Fruit fly (Drosophila melanogaster) whole organism, embryonic: ENCODE results near the gene CG6675.

Experiments used
- Bdp1 ChIP-seq: fragments of 200-800 bp; sonication (Bioruptor generic); optimal IDR thresholded peaks from 3 replicates; lab custom pipeline; 2016; ENCODE audit warnings: missing biosample characterization, missing genetic modification characterization
- CG11696 ChIP-seq: fragments of 200-800 bp; sonication (Bioruptor generic); IDR thresholded peaks from 2 replicates; pipeline ENCODE4 v1.3.6; 2022; ENCODE audit warnings: missing biosample characterization, missing genetic modification characterization
- CG12104 ChIP-seq: fragments of 200-800 bp; sonication (Bioruptor generic); optimal IDR thresholded peaks from 3 replicates; lab custom pipeline; 2016; ENCODE audit warnings: missing biosample characterization, missing genetic modification characterization
- CG12236 ChIP-seq: fragments of 200-800 bp; sonication (Bioruptor generic); optimal IDR thresholded peaks from 2 replicates; lab custom pipeline; 2016; ENCODE audit warnings: missing biosample characterization, missing genetic modification characterization
- CG12391 ChIP-seq: fragments of 200-800 bp; sonication (Bioruptor generic); optimal IDR thresholded peaks from 3 replicates; lab custom pipeline; 2018; ENCODE audit warnings: missing biosample characterization, mild to moderate bottlenecking, missing genetic modification characterization, moderate library complexity
- CG12659 ChIP-seq: fragments of 200-800 bp; sonication (Bioruptor generic); optimal IDR thresholded peaks from 3 replicates; lab custom pipeline; 2017; ENCODE audit warnings: mild to moderate bottlenecking, missing biosample characterization, missing genetic modification reagents, missing genetic modification characterization
- CG13624 ChIP-seq: fragments of 200-800 bp; sonication (Bioruptor generic); optimal IDR thresholded peaks from 2 replicates; lab custom pipeline; 2016; ENCODE audit warnings: missing biosample characterization, missing genetic modification characterization
- CG14441 ChIP-seq: fragments of 200-800 bp; sonication (Bioruptor generic); IDR thresholded peaks from 2 replicates; pipeline ENCODE4 v1.3.6; 2022; ENCODE audit warnings: missing biosample characterization, missing genetic modification characterization
- CG1602 ChIP-seq: fragments of 200-800 bp; sonication (Bioruptor generic); optimal IDR thresholded peaks from 3 replicates; lab custom pipeline; 2016; ENCODE audit warnings: missing biosample characterization, missing genetic modification characterization
- CG1603 ChIP-seq: fragments of 200-800 bp; sonication (Bioruptor generic); optimal IDR thresholded peaks from 2 replicates; lab custom pipeline; 2019; ENCODE audit warnings: missing biosample characterization, mild to moderate bottlenecking, missing genetic modification characterization, moderate library complexity
- CG3995 ChIP-seq: fragments of 200-800 bp; sonication (Bioruptor generic); optimal IDR thresholded peaks from 3 replicates; lab custom pipeline; 2016; ENCODE audit warnings: missing biosample characterization, missing genetic modification characterization
- CG7928 ChIP-seq: fragments of 200-800 bp; sonication (Bioruptor generic); optimal IDR thresholded peaks from 2 replicates; lab custom pipeline; 2017; ENCODE audit warnings: missing biosample characterization, mild to moderate bottlenecking, missing genetic modification characterization
- CG8388 ChIP-seq: fragments of 200-800 bp; sonication (Bioruptor generic); optimal IDR thresholded peaks from 2 replicates; lab custom pipeline; 2019; ENCODE audit warnings: missing biosample characterization, mild to moderate bottlenecking, missing genetic modification characterization, moderate library complexity
- CG8924 ChIP-seq: fragments of 200-800 bp; optimal IDR thresholded peaks from 3 replicates; lab custom pipeline; 2019; ENCODE audit warnings: missing biosample characterization, mild to moderate bottlenecking, missing genetic modification characterization, moderate library complexity
- CG9727 ChIP-seq: fragments of 200-800 bp; sonication (Bioruptor generic); optimal IDR thresholded peaks from 3 replicates; lab custom pipeline; 2017; ENCODE audit warnings: missing biosample characterization, mild to moderate bottlenecking, missing genetic modification characterization
- CG9876 ChIP-seq: fragments of 200-800 bp; sonication (Bioruptor generic); optimal IDR thresholded peaks from 2 replicates; lab custom pipeline; 2016; ENCODE audit warnings: missing biosample characterization, missing genetic modification characterization
- Dip3 ChIP-seq: fragments of 200-800 bp; sonication (Bioruptor generic); optimal IDR thresholded peaks from 3 replicates; lab custom pipeline; 2016; ENCODE audit warnings: missing biosample characterization, missing genetic modification characterization
- Fer2 ChIP-seq: fragments of 200-800 bp; sonication (Bioruptor generic); optimal IDR thresholded peaks from 2 replicates; lab custom pipeline; 2018; ENCODE audit warnings: missing biosample characterization, mild to moderate bottlenecking, missing genetic modification characterization, moderate library complexity
- Fer3 ChIP-seq: fragments of 200-800 bp; sonication (Bioruptor generic); optimal IDR thresholded peaks from 2 replicates; lab custom pipeline; 2018; ENCODE audit warnings: missing biosample characterization, mild to moderate bottlenecking, missing genetic modification characterization, moderate library complexity
- H15 ChIP-seq: fragments of 200-800 bp; sonication (Bioruptor generic); IDR thresholded peaks from 3 replicates; pipeline ENCODE4 v1.3.6; 2022; ENCODE audit warnings: missing biosample characterization, missing genetic modification characterization
- Hey ChIP-seq: fragments of 200-800 bp; sonication (Bioruptor generic); optimal IDR thresholded peaks from 3 replicates; lab custom pipeline; 2018; ENCODE audit warnings: missing biosample characterization, mild to moderate bottlenecking, missing genetic modification characterization
- MESR4 ChIP-seq: fragments of 200-800 bp; sonication (Bioruptor generic); optimal IDR thresholded peaks from 2 replicates; lab custom pipeline; 2018; ENCODE audit warnings: missing biosample characterization, mild to moderate bottlenecking, missing genetic modification characterization, moderate library complexity
- Med ChIP-seq: fragments of 200-800 bp; sonication (Bioruptor generic); peaks from one replicate; lab custom pipeline; 2016; ENCODE audit warnings: missing biosample characterization, missing genetic modification characterization, mild to moderate bottlenecking, inconsistent platforms, moderate library complexity
- NfI ChIP-seq: fragments of 200-800 bp; sonication (Bioruptor generic); optimal IDR thresholded peaks from 3 replicates; lab custom pipeline; 2018; ENCODE audit warnings: missing biosample characterization, mild to moderate bottlenecking, missing genetic modification characterization, moderate library complexity
- Oli ChIP-seq: fragments of 200-800 bp; sonication (Bioruptor generic); optimal IDR thresholded peaks from 2 replicates; lab custom pipeline; 2018; ENCODE audit warnings: missing biosample characterization, mild to moderate bottlenecking, missing genetic modification characterization, moderate library complexity
- Ptx1 ChIP-seq: fragments of 200-800 bp; sonication (Bioruptor generic); IDR thresholded peaks from 2 replicates; pipeline ENCODE4 v1.3.6; 2022; ENCODE audit warnings: missing biosample characterization, missing genetic modification characterization
- Taf1 ChIP-seq: fragments of 200-800 bp; sonication (Bioruptor generic); IDR thresholded peaks from 2 replicates; pipeline ENCODE4 v1.3.6; 2022; ENCODE audit warnings: missing biosample characterization, missing genetic modification characterization
- Xrp1 ChIP-seq: fragments of 200-800 bp; sonication (Bioruptor generic); IDR thresholded peaks from 2 replicates; pipeline ENCODE4 v1.3.6; 2022; ENCODE audit warnings: missing biosample characterization, missing genetic modification characterization
- YL-1 ChIP-seq: fragments of 200-800 bp; sonication (Bioruptor generic); optimal IDR thresholded peaks from 3 replicates; lab custom pipeline; 2017; ENCODE audit warnings: missing biosample characterization, mild to moderate bottlenecking, missing genetic modification characterization
- cato ChIP-seq: fragments of 200-800 bp; sonication (Bioruptor generic); optimal IDR thresholded peaks from 2 replicates; lab custom pipeline; 2016; ENCODE audit warnings: missing biosample characterization, missing genetic modification characterization, borderline replicate concordance
- chif ChIP-seq, 2 experiments: fragments of 200-800 bp; sonication (Bioruptor generic); optimal IDR thresholded peaks; 3 replicates each; lab custom pipeline; 2016; ENCODE audit warnings: missing biosample characterization in 2 of 2, missing genetic modification characterization in 2 of 2
- eve ChIP-seq, 2 experiments: fragments of >200 bp; optimal IDR thresholded peaks; 2 replicates each; lab custom pipeline; 2017; ENCODE audit warnings: missing biosample characterization in 2 of 2, missing genetic modification characterization in 2 of 2
- eyg ChIP-seq: fragments of 200-800 bp; sonication (Bioruptor generic); optimal IDR thresholded peaks from 3 replicates; lab custom pipeline; 2016; ENCODE audit warnings: missing biosample characterization, missing genetic modification characterization
- gce ChIP-seq: fragments of 200-800 bp; sonication (Bioruptor generic); IDR thresholded peaks from 3 replicates; pipeline ENCODE4 v1.3.6; 2022; ENCODE audit warnings: missing biosample characterization, missing genetic modification characterization
- lab ChIP-seq: fragments of 200-800 bp; sonication (Bioruptor generic); optimal IDR thresholded peaks from 3 replicates; lab custom pipeline; 2017; ENCODE audit warnings: missing biosample characterization, missing genetic modification characterization, mild to moderate bottlenecking, moderate library complexity, missing genetic modification reagents
- lbe ChIP-seq: fragments of 200-800 bp; sonication (Bioruptor generic); optimal IDR thresholded peaks from 2 replicates; lab custom pipeline; 2016; ENCODE audit warnings: missing biosample characterization, mild to moderate bottlenecking, missing genetic modification characterization
- luna ChIP-seq: fragments of 200-800 bp; sonication (Bioruptor generic); optimal IDR thresholded peaks from 2 replicates; lab custom pipeline; 2016; ENCODE audit warnings: missing biosample characterization, missing genetic modification characterization
- mam ChIP-seq: fragments of 200-800 bp; sonication (Bioruptor generic); optimal IDR thresholded peaks from 3 replicates; lab custom pipeline; 2016; ENCODE audit warnings: missing biosample characterization, missing genetic modification characterization
- nmo ChIP-seq: fragments of 200-800 bp; sonication (Bioruptor generic); optimal IDR thresholded peaks from 2 replicates; lab custom pipeline; 2018; ENCODE audit warnings: missing biosample characterization, mild to moderate bottlenecking, missing genetic modification characterization, moderate library complexity
- nom ChIP-seq: fragments of 200-800 bp; sonication (Bioruptor generic); optimal IDR thresholded peaks from 2 replicates; lab custom pipeline; 2017; ENCODE audit warnings: missing biosample characterization, missing genetic modification characterization, mild to moderate bottlenecking, moderate library complexity, missing genetic modification reagents
- pfk ChIP-seq: fragments of 200-800 bp; sonication (Bioruptor generic); optimal IDR thresholded peaks from 2 replicates; lab custom pipeline; 2018; ENCODE audit warnings: missing biosample characterization, mild to moderate bottlenecking, missing genetic modification characterization, moderate library complexity
- pzg ChIP-seq: fragments of 200-800 bp; sonication (Bioruptor generic); optimal IDR thresholded peaks from 3 replicates; lab custom pipeline; 2018; ENCODE audit warnings: missing biosample characterization, mild to moderate bottlenecking, missing genetic modification characterization, moderate library complexity
- shn ChIP-seq: fragments of 200-800 bp; sonication (Bioruptor generic); optimal IDR thresholded peaks from 3 replicates; lab custom pipeline; 2016; ENCODE audit warnings: missing biosample characterization, missing genetic modification characterization
- sima ChIP-seq: fragments of 200-800 bp; sonication (Bioruptor generic); optimal IDR thresholded peaks from 2 replicates; lab custom pipeline; 2016; ENCODE audit warnings: missing biosample characterization, missing genetic modification characterization
- slbo ChIP-seq: fragments of 200-800 bp; sonication (Bioruptor generic); IDR thresholded peaks from 2 replicates; pipeline ENCODE4 v1.3.6; 2022; ENCODE audit warnings: missing biosample characterization, missing genetic modification characterization
- slp2 ChIP-seq: fragments of 200-800 bp; sonication (Bioruptor generic); optimal IDR thresholded peaks from 2 replicates; lab custom pipeline; 2016; ENCODE audit warnings: missing biosample characterization, missing genetic modification characterization
- ssp ChIP-seq: fragments of 200-800 bp; sonication (Bioruptor generic); IDR thresholded peaks from 2 replicates; pipeline ENCODE4 v1.3.6; 2022; ENCODE audit warnings: missing biosample characterization, missing genetic modification characterization
- tin ChIP-seq: fragments of 200-800 bp; sonication (Bioruptor generic); optimal IDR thresholded peaks from 3 replicates; lab custom pipeline; 2016; ENCODE audit warnings: missing biosample characterization, missing genetic modification characterization
- tna ChIP-seq: fragments of 200-800 bp; sonication (Bioruptor generic); IDR thresholded peaks from 2 replicates; pipeline ENCODE4 v1.3.6; 2022; ENCODE audit warnings: missing biosample characterization, missing genetic modification characterization; ENCODE audit not compliant: partially characterized antibody
- twi ChIP-seq: fragments of 200-800 bp; optimal IDR thresholded peaks from 2 replicates; lab custom pipeline; 2019; ENCODE audit warnings: missing biosample characterization, mild to moderate bottlenecking, missing genetic modification characterization, moderate library complexity

The CG6675 gene

dm6 chr2L:22129581-22130300 lies 21.0 kb downstream of the CG6675 start, which contains the start of gene CycK (continued):
- TF ChIP-seq shn (GFP tag; lab: Kevin White, UChicago): peak; percentile 9
- TF ChIP-seq Hey: no peak
- no peak for TF ChIP-seq CG12104 (GFP tag; lab: Kevin White, UChicago)
- no peak for TF ChIP-seq CG13624 (GFP tag; lab: Kevin White, UChicago)
- TF ChIP-seq chif (GFP tag; optimal IDR thresholded peaks at IDR 0.05; lab: Kevin White, UChicago): peak in 1 of 2 experiments; percentile 3
- TF ChIP-seq lbe (GFP tag; lab: Kevin White, UChicago): no peak
- no peak for TF ChIP-seq NfI (GFP tag; lab: Kevin White, UChicago)
- no peak for TF ChIP-seq CG8388
- TF ChIP-seq CG8924 (tag; lab: Kevin White, UChicago): no peak
- TF ChIP-seq eyg (GFP tag; lab: Kevin White, UChicago): no peak
- TF ChIP-seq Xrp1 (GFP tag; lab: Robert Waterston, UW): 0 out of 2 replicates have a peak, but pooled peaks have one; percentile 19
- TF ChIP-seq Fer2: no peak
- TF ChIP-seq Dip3 (GFP tag; lab: Kevin White, UChicago): peak; percentile 4
- TF ChIP-seq Bdp1 (GFP tag; lab: Kevin White, UChicago): no peak
- TF ChIP-seq MESR4: peak; percentile 81
- TF ChIP-seq CG1603: peak; percentile 93
- TF ChIP-seq CG12391 (tag; lab: Kevin White, UChicago): peak; percentile 10
- no peak for TF ChIP-seq CG12236 (GFP tag; lab: Kevin White, UChicago)
- TF ChIP-seq Taf1 (GFP tag; lab: Robert Waterston, UW): no peak
- no peak for TF ChIP-seq cato
- peak in 1 of 2 experiments; percentile 51 for TF ChIP-seq eve (GFP tag; optimal IDR thresholded peaks at IDR 0.05; lab: Kevin White, UChicago)
- 0 out of 2 replicates have a peak, but pooled peaks have one; percentile 32 for TF ChIP-seq CG14441 (GFP tag; lab: Robert Waterston, UW)
- TF ChIP-seq ssp: peak; percentile 96
- TF ChIP-seq Ptx1 (GFP tag; lab: Robert Waterston, UW): peak; percentile 30; the same call in 1 of the 2 replicates
- no peak for TF ChIP-seq slp2 (GFP tag; lab: Kevin White, UChicago)
- TF ChIP-seq CG12659 (GFP tag; lab: Kevin White, UChicago): peak; percentile 38
- TF ChIP-seq slbo (GFP tag; lab: Robert Waterston, UW): peak; percentile 35; the same call in 1 of the 2 replicates
- no peak for TF ChIP-seq luna (GFP tag; lab: Kevin White, UChicago)
- TF ChIP-seq mam (GFP tag; lab: Kevin White, UChicago): peak; percentile 47
- no peak for TF ChIP-seq gce
- peak; percentile 92 for TF ChIP-seq CG3995 (GFP tag; lab: Kevin White, UChicago)
- TF ChIP-seq lab (GFP tag; lab: Kevin White, UChicago): no peak
- TF ChIP-seq pfk (GFP tag; lab: Kevin White, UChicago): peak; percentile 38
- TF ChIP-seq nmo: peak; percentile 50
- no peak for TF ChIP-seq nom (GFP tag; lab: Kevin White, UChicago)
- TF ChIP-seq tna (GFP tag; lab: Robert Waterston, UW): no peak
- peak; percentile 18 for TF ChIP-seq CG1602 (GFP tag; lab: Kevin White, UChicago)
- TF ChIP-seq CG11696: no peak

- TF ChIP-seq twi (tag; lab: Kevin White, UChicago) (no peak), CG9727 (GFP tag; lab: Kevin White, UChicago) (no peak), Med (GFP tag; lab: Kevin White, UChicago) (peak; percentile 71), pzg (GFP tag; lab: Kevin White, UChicago) (peak; percentile 52), CG9876 (no peak), Oli (tag; lab: Kevin White, UChicago) (no peak), CG7928 (no peak), sima (GFP tag; lab: Kevin White, UChicago) (no peak), MESR4 (peak; percentile 52), YL-1 (GFP tag; lab: Kevin White, UChicago) (no peak), H15 (GFP tag; lab: Robert Waterston, UW) (no peak), tin (GFP tag; lab: Kevin White, UChicago) (no peak), Fer3 (tag; lab: Kevin White, UChicago) (no peak)
Measured at dm6 chr2L:22131171-22131675, 22.5 kb downstream of the CG6675 start, which contains the start of gene CG42748. CG42748 (plus strand) TSS chr2L:22131221.
